Worm (Caenorhabditis elegans) whole organism, L4/young adult: ENCODE results near the gene T16G1.5.

Experiments used
- W03F9.2 ChIP-seq: fragments of 150-350 bp; optimal IDR thresholded peaks from 2 replicates; lab custom pipeline; 2014; ENCODE audit warnings: missing biosample characterization, missing genetic modification characterization
- dao-5 ChIP-seq: sonication (generic microtip); optimal IDR thresholded peaks from 2 replicates; lab custom pipeline; 2016; ENCODE audit warnings: missing genotype, missing genetic modification characterization, moderate library complexity, missing compliant biosample characterization
- him-1 ChIP-seq: sonication (generic microtip); optimal IDR thresholded peaks from 2 replicates; lab custom pipeline; 2016; ENCODE audit warnings: missing genotype, missing genetic modification reagents, missing genetic modification characterization, missing compliant biosample characterization

DNA sequence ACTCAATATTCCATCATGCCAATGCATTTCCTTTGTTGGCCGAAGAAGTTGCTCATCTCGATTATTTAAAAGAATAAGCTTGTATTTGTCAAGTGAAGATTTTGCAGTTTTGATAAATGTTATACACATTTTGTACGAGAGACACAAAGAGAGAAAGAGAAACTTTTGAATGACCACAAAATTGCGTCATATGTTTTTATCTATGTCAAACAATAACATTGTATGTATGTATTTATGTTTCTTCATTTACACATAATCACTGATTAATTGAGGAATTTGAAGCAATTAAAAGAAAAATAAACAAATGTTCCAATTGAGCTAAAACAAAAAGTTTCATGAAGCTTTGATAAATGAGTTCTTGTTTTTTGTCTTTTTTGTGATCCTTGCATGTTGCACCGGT, 23.8 kb upstream of the T16G1.5 start, which contains the start of gene hrg-9:
- TF ChIP-seq W03F9.2 (tag; lab: Kevin White, UChicago) (no peak), him-1 (no peak), dao-5 (tag; lab: Kevin White, UChicago) (no peak)
